Worm (Caenorhabditis elegans): ENCODE measurements around the gene Y38E10A.17.

Gene Y38E10A.17

ce11 chrII:12669882-12670281, 35.3 kb upstream of the Y38E10A.17 start:
- TF ChIP-seq ceh-48 (tag; optimal IDR thresholded peaks at IDR 0.05) (no peak), nhr-232 (tag; optimal IDR thresholded peaks at IDR 0.05) (no peak), zip-5 (tag; optimal IDR thresholded peaks at IDR 0.05) (no peak), odd-2 (tag; optimal IDR thresholded peaks at IDR 0.05) (no peak), ttx-3 (tag; optimal IDR thresholded peaks at IDR 0.05) (no peak), ceh-6 (GFP tag; optimal IDR thresholded peaks at IDR 0.05) (no peak)

- no peak for TF ChIP-seq rnt-1 (tag; optimal IDR thresholded peaks at IDR 0.05)
- TF ChIP-seq npax-4 (tag; optimal IDR thresholded peaks at IDR 0.05) = no peak
- no peak for TF ChIP-seq hlh-15 (tag; optimal IDR thresholded peaks at IDR 0.05)
- no peak for TF ChIP-seq che-1 (tag; optimal IDR thresholded peaks at IDR 0.05)
- TF ChIP-seq ttx-3 (tag; optimal IDR thresholded peaks at IDR 0.05) = no peak
- TF ChIP-seq dve-1 (tag; optimal IDR thresholded peaks at IDR 0.05) = no peak
- TF ChIP-seq nfya-1 (tag; optimal IDR thresholded peaks at IDR 0.05) = no peak
- TF ChIP-seq mec-3 (tag; optimal IDR thresholded peaks at IDR 0.05; ENCODE audit: borderline replicate concordance) = no peak
Observed at ce11 chrII:12669342-12669741, 34.7 kb upstream of the Y38E10A.17 start.

DNA sequence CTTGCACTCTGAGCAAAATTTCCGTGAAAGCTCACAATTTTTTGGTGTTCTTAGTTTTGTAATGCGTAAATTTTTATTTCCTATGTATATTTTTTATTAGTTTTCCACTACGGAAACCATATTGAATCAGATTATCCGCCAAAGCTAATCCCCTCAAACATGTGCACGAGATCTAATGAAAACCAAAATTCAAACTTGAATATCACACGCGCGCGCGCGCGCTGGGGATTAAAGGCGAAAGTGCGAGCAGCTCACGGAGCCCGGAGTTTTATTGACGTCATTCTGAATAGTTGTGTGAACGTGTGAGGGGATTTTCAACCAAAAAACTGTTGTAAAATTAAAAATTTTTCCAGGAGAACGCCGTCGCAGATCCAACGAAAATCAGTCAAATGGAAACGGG, 34.3 kb upstream of the Y38E10A.17 start:
- TF ChIP-seq pag-3 (tag; optimal IDR thresholded peaks at IDR 0.05; ENCODE audit: borderline replicate concordance) = no peak
- no peak for TF ChIP-seq ceh-31 (tag; optimal IDR thresholded peaks at IDR 0.05)
- no peak for TF ChIP-seq K09A11.1 (tag; optimal IDR thresholded peaks at IDR 0.05; ENCODE audit: insufficient read depth)
- no peak for TF ChIP-seq hlh-30 (tag; optimal IDR thresholded peaks at IDR 0.05; ENCODE audit: insufficient read depth)
- TF ChIP-seq nhr-11 (tag; optimal IDR thresholded peaks at IDR 0.05) = no peak
- no peak for TF ChIP-seq C38D4.7 (GFP tag; optimal IDR thresholded peaks at IDR 0.05)
- TF ChIP-seq ceh-19 (GFP tag; optimal IDR thresholded peaks at IDR 0.05) = no peak
- no peak for TF ChIP-seq ttx-3 (tag; optimal IDR thresholded peaks at IDR 0.05)
- TF ChIP-seq elt-2 (tag; optimal IDR thresholded peaks at IDR 0.05) = no peak
- no peak for TF ChIP-seq ceh-2 (tag; optimal IDR thresholded peaks at IDR 0.05)
- no peak for TF ChIP-seq pax-1 (tag; optimal IDR thresholded peaks at IDR 0.05)
- TF ChIP-seq madf-2 (tag; optimal IDR thresholded peaks at IDR 0.05) = no peak
- no peak for TF ChIP-seq sox-4 (tag; optimal IDR thresholded peaks at IDR 0.05)
- TF ChIP-seq lim-6 (tag; optimal IDR thresholded peaks at IDR 0.05) = no peak
- TF ChIP-seq unc-55 (GFP tag; optimal IDR thresholded peaks at IDR 0.05) = no peak
- no peak for TF ChIP-seq dmd-4 (tag; optimal IDR thresholded peaks at IDR 0.05; ENCODE audit: borderline replicate concordance)
- no peak for TF ChIP-seq F13H6.1 (tag; optimal IDR thresholded peaks at IDR 0.05)
- no peak for TF ChIP-seq C08G9.2 (tag; optimal IDR thresholded peaks at IDR 0.05)

DNA sequence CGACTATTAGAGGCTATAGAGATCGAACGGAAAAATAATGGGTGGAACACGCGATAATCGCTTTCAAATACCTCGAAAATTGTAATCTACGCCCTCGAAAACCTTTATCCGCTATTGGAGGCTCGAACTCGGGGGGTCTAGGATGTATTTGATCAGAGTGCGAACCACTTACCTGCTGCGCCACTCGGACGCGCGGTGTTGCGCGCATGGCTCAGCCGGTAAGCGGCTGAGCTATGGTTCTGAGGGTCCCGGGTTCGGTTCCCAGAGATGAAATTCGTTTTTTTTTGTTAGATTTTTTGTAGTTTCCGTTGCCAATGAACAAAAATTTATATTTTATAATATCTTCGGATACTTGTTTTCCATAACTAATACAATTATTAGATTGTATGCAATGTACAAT, 33.5 kb upstream of the Y38E10A.17 start:
- TF ChIP-seq ceh-48 (tag; optimal IDR thresholded peaks at IDR 0.05) (no peak), ceh-24 (tag; optimal IDR thresholded peaks at IDR 0.05) (no peak), syd-9 (tag; optimal IDR thresholded peaks at IDR 0.05) (no peak), elt-2 (tag; optimal IDR thresholded peaks at IDR 0.05) (no peak), ceh-18 (tag; optimal IDR thresholded peaks at IDR 0.05) (no peak), odd-2 (tag; optimal IDR thresholded peaks at IDR 0.05) (no peak), dmd-4 (tag; optimal IDR thresholded peaks at IDR 0.05; ENCODE audit: borderline replicate concordance) (no peak), fax-1 (tag; optimal IDR thresholded peaks at IDR 0.05) (no peak), hlh-15 (tag; optimal IDR thresholded peaks at IDR 0.05) (no peak), T23F11.4 (GFP tag; optimal IDR thresholded peaks at IDR 0.05) (no peak), unc-3 (GFP tag; conservative IDR thresholded peaks at IDR 0.05) (no peak), unc-3 (tag; optimal IDR thresholded peaks at IDR 0.05) (no peak), K02D7.2 (tag; optimal IDR thresholded peaks at IDR 0.05) (no peak), madf-2 (tag; optimal IDR thresholded peaks at IDR 0.05) (no peak)
